Worm (Caenorhabditis elegans) whole organism, young adult: ENCODE results near the gene M03F8.6.

Source experiments
- B0261.1 ChIP-seq: sonication (generic microtip); optimal IDR thresholded peaks from 2 replicates; lab custom pipeline; 2016; ENCODE audit warnings: mild to moderate bottlenecking, missing genetic modification characterization, moderate library complexity, missing compliant biosample characterization
- aptf-3 ChIP-seq: fragments of 200-800 bp; sonication (Bioruptor generic); IDR thresholded peaks from 2 replicates; pipeline ENCODE4 v1.3.6; 2022; ENCODE audit warnings: missing genetic modification characterization, missing compliant biosample characterization
- ceh-27 ChIP-seq: fragments of 200-800 bp; sonication (Bioruptor generic); optimal IDR thresholded peaks from 2 replicates; lab custom pipeline; 2018; ENCODE audit warnings: mild to moderate bottlenecking, missing genetic modification characterization, moderate library complexity, missing compliant biosample characterization
- efl-1 ChIP-seq: fragments of 150-350 bp; optimal IDR thresholded peaks from 2 replicates; lab custom pipeline; 2014; ENCODE audit warnings: missing biosample characterization, missing genetic modification reagents, missing genetic modification characterization
- fkh-3 ChIP-seq: sonication (generic microtip); optimal IDR thresholded peaks from 2 replicates; lab custom pipeline; 2016; ENCODE audit warnings: mild to moderate bottlenecking, missing genetic modification characterization, missing compliant biosample characterization
- lin-35 ChIP-seq, 3 experiments: fragments of 150-350 bp in 2 of 3; sonication (generic microtip) in 1 of 3; optimal IDR thresholded peaks; 2 replicates each; lab custom pipeline; 2014 to 2018; ENCODE audit warnings: missing biosample characterization in 3 of 3, missing genetic modification characterization in 3 of 3, missing genetic modification reagents in 3 of 3
- nhr-27 ChIP-seq: fragments of 200-800 bp; sonication (Bioruptor generic); optimal IDR thresholded peaks from 2 replicates; lab custom pipeline; 2018; ENCODE audit warnings: mild to moderate bottlenecking, missing genetic modification characterization, moderate library complexity, missing compliant biosample characterization
- ztf-25 ChIP-seq: fragments of 200-800 bp; sonication (Bioruptor generic); IDR thresholded peaks from 2 replicates; pipeline ENCODE4 v1.3.6; 2022; ENCODE audit warnings: missing genetic modification reagents, missing genetic modification characterization, missing compliant biosample characterization
- ztf-6 ChIP-seq: fragments of 200-800 bp; sonication (Bioruptor generic); IDR thresholded peaks from 2 replicates; pipeline ENCODE4 v1.3.6; 2022; ENCODE audit warnings: missing genetic modification reagents, missing genetic modification characterization, missing compliant biosample characterization

- no peak for TF ChIP-seq ztf-6 (GFP tag; lab: Robert Waterston, UW)
- TF ChIP-seq aptf-3 (GFP tag; lab: Robert Waterston, UW): no peak
- no peak for TF ChIP-seq ceh-27 (GFP tag; lab: Kevin White, UChicago)
- no peak for TF ChIP-seq lin-35 (GFP tag; optimal IDR thresholded peaks at IDR 0.05; lab: Kevin White, UChicago)
- no peak for TF ChIP-seq efl-1 (GFP tag; lab: Kevin White, UChicago)
- no peak for TF ChIP-seq fkh-3 (tag; lab: Kevin White, UChicago)
- TF ChIP-seq B0261.1 (tag; lab: Kevin White, UChicago): no peak
- TF ChIP-seq nhr-27 (tag; lab: Kevin White, UChicago): no peak
- TF ChIP-seq ztf-25 (GFP tag; lab: Robert Waterston, UW): no peak
These were observed 11.5 kb downstream of the M03F8.6 start, which contains the start of gene pst-1 for ce11 chrV:5943167-5943566.
